Worm (Caenorhabditis elegans) whole organism, L4 larva: ENCODE results near the gene nhr-31.

Source experiments
- lin-15B ChIP-seq: fragments of 150-350 bp; sonication (generic microtip); optimal IDR thresholded peaks from 3 replicates; lab custom pipeline; 2014; ENCODE audit warnings: missing biosample characterization, missing genetic modification characterization
- nhr-11 ChIP-seq: fragments of 150-350 bp; optimal IDR thresholded peaks from 2 replicates; lab custom pipeline; 2014; ENCODE audit warnings: missing biosample characterization, missing genetic modification characterization
- snpc-4 ChIP-seq: fragments of 150-350 bp; optimal IDR thresholded peaks from 2 replicates; lab custom pipeline; 2014; ENCODE audit warnings: missing biosample characterization, missing genetic modification characterization
- unc-130 ChIP-seq: sonication (generic microtip); optimal IDR thresholded peaks from 2 replicates; lab custom pipeline; 2016; ENCODE audit warnings: missing genetic modification reagents, missing genetic modification characterization, missing compliant biosample characterization

- TF ChIP-seq snpc-4 (no peak), nhr-11 (tag; lab: Kevin White, UChicago) (no peak), unc-130 (GFP tag; lab: Kevin White, UChicago) (peak; percentile 20), lin-15B (tag; lab: Kevin White, UChicago) (no peak)
These were observed 9.4 kb downstream of the nhr-31 start, which contains the start of gene dnc-4 for ce11 chrIV:8019772-8020496.
